Fruit fly (Drosophila melanogaster) whole organism, pupa: ENCODE measurements around the gene CG34299.

Experiments used
- CG10348 ChIP-seq: fragments of 200-800 bp; sonication (Bioruptor generic); IDR thresholded peaks from 2 replicates; pipeline ENCODE4 v1.3.6; 2022; ENCODE audit warnings: missing biosample characterization, missing genetic modification characterization
- CG12605 ChIP-seq: fragments of 200-800 bp; sonication (Bioruptor generic); IDR thresholded peaks from 2 replicates; pipeline ENCODE4 v1.3.6; 2022; ENCODE audit warnings: missing biosample characterization, missing genetic modification characterization
- CG13204 ChIP-seq: fragments of 200-800 bp; sonication (Bioruptor generic); optimal IDR thresholded peaks from 2 replicates; lab custom pipeline; 2018; ENCODE audit warnings: missing biosample characterization, mild to moderate bottlenecking, missing genetic modification characterization, moderate library complexity
- CG14655 ChIP-seq: fragments of 200-800 bp; sonication (Bioruptor generic); optimal IDR thresholded peaks from 3 replicates; lab custom pipeline; 2017; ENCODE audit warnings: mild to moderate bottlenecking, missing biosample characterization, missing genetic modification reagents, missing genetic modification characterization
- CG15710 ChIP-seq: fragments of 200-800 bp; sonication (Bioruptor generic); optimal IDR thresholded peaks from 2 replicates; lab custom pipeline; 2018; ENCODE audit warnings: missing biosample characterization, mild to moderate bottlenecking, missing genetic modification characterization, moderate library complexity
- CG17806 ChIP-seq: fragments of 200-800 bp; sonication (Bioruptor generic); optimal IDR thresholded peaks from 2 replicates; lab custom pipeline; 2018; ENCODE audit warnings: missing biosample characterization, mild to moderate bottlenecking, missing genetic modification characterization, moderate library complexity
- CG32121 ChIP-seq: fragments of 200-800 bp; sonication (Bioruptor generic); IDR thresholded peaks from 2 replicates; pipeline ENCODE4 v1.3.6; 2022; ENCODE audit warnings: missing biosample characterization, missing genetic modification characterization
- CG34367 ChIP-seq: fragments of 200-800 bp; sonication (Bioruptor generic); optimal IDR thresholded peaks from 2 replicates; lab custom pipeline; 2018; ENCODE audit warnings: missing biosample characterization, mild to moderate bottlenecking, missing genetic modification characterization
- CG4496 ChIP-seq: fragments of 200-800 bp; sonication (Bioruptor generic); IDR thresholded peaks from 3 replicates; pipeline ENCODE4 v1.3.6; 2022; ENCODE audit warnings: missing biosample characterization, missing genetic modification characterization
- CG8159 ChIP-seq: fragments of 200-800 bp; sonication (Bioruptor generic); optimal IDR thresholded peaks from 3 replicates; lab custom pipeline; 2018; ENCODE audit warnings: missing biosample characterization, mild to moderate bottlenecking, missing genetic modification characterization, moderate library complexity
- CG8301 ChIP-seq: fragments of 200-800 bp; sonication (Bioruptor generic); optimal IDR thresholded peaks from 2 replicates; lab custom pipeline; 2018; ENCODE audit warnings: missing biosample characterization, mild to moderate bottlenecking, missing genetic modification characterization
- CG9948 ChIP-seq: fragments of 200-800 bp; sonication (Bioruptor generic); optimal IDR thresholded peaks from 2 replicates; lab custom pipeline; 2018; ENCODE audit warnings: missing biosample characterization, mild to moderate bottlenecking, missing genetic modification characterization, moderate library complexity
- D1 ChIP-seq: fragments of 200-800 bp; sonication (Bioruptor generic); optimal IDR thresholded peaks from 2 replicates; lab custom pipeline; 2018; ENCODE audit warnings: missing biosample characterization, mild to moderate bottlenecking, missing genetic modification characterization, moderate library complexity
- EcR ChIP-seq: fragments of 200-800 bp; sonication (Bioruptor generic); optimal IDR thresholded peaks from 3 replicates; lab custom pipeline; 2019; ENCODE audit warnings: missing biosample characterization, missing genetic modification characterization, mild to moderate bottlenecking, moderate library complexity, missing genetic modification reagents
- Ets98B ChIP-seq: fragments of 200-800 bp; sonication (Bioruptor generic); IDR thresholded peaks from 2 replicates; pipeline ENCODE4 v1.3.6; 2022; ENCODE audit warnings: missing biosample characterization, missing genetic modification characterization
- Pif1A ChIP-seq: fragments of 200-800 bp; sonication (Bioruptor generic); optimal IDR thresholded peaks from 3 replicates; lab custom pipeline; 2016; ENCODE audit warnings: missing biosample characterization, missing genetic modification characterization
- Pif1B ChIP-seq: fragments of 200-800 bp; sonication (Bioruptor generic); optimal IDR thresholded peaks from 3 replicates; lab custom pipeline; 2016; ENCODE audit warnings: missing biosample characterization, missing genetic modification characterization
- Snoo ChIP-seq: fragments of 200-800 bp; sonication (Bioruptor generic); optimal IDR thresholded peaks from 3 replicates; lab custom pipeline; 2017; ENCODE audit warnings: missing biosample characterization, mild to moderate bottlenecking, missing genetic modification characterization, inconsistent platforms
- fd96Ca ChIP-seq: fragments of 200-800 bp; sonication (Bioruptor generic); IDR thresholded peaks from 3 replicates; pipeline ENCODE4 v1.3.6; 2022; ENCODE audit warnings: missing biosample characterization, missing genetic modification characterization
- gl ChIP-seq: fragments of 200-800 bp; sonication (Bioruptor generic); optimal IDR thresholded peaks from 2 replicates; lab custom pipeline; 2018; ENCODE audit warnings: missing biosample characterization, mild to moderate bottlenecking, missing genetic modification characterization
- rn ChIP-seq: fragments of 200-800 bp; sonication (Bioruptor generic); IDR thresholded peaks from 2 replicates; pipeline ENCODE4 v1.3.6; 2022; ENCODE audit warnings: missing biosample characterization, missing genetic modification characterization

CG34299 gene

DNA sequence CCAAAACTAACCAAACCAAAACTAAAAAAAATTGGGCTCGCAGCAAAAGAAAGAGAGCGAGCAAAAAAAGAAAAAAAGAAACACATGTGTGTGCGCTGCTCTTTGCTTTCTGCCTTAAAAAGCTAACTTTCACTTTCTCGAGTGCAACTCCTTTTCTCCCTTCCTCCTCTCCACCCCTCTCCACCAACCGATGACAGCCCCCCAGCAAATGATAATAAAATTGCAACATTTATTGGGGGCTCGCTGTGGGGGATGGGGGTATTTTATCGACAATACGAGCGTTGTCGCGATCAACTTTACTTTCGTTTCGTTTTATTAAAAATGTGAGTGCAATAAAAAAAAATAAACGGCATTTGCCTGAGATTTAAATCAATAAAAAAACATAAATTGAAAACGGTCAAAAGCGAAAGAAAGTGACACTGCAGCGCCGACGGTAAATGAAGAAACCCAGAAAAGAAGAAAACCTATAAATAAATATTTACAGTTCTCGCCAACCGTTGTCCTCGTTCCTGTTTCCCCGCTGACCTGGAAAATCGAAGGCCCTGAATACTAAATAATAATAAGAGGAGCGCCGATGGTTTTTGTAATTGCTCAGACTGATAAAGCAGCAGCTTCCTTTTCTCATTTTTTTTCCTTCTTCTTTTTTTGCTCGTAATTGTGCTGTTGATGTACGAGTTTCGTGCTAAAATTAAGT, 39.1 kb downstream of the CG34299 start:
- TF ChIP-seq rn (GFP tag; lab: Robert Waterston, UW) = no peak
- TF ChIP-seq fd96Ca = no peak
- no peak for TF ChIP-seq CG9948 (tag; lab: Kevin White, UChicago)
- TF ChIP-seq CG17806 (tag; lab: Kevin White, UChicago) = no peak
- no peak for TF ChIP-seq CG10348 (GFP tag; lab: Robert Waterston, UW)
- TF ChIP-seq CG8159 (tag; lab: Kevin White, UChicago) = no peak
- no peak for TF ChIP-seq CG14655 (GFP tag; lab: Kevin White, UChicago)
- no peak for TF ChIP-seq Ets98B (GFP tag; lab: Robert Waterston, UW)
- no peak for TF ChIP-seq EcR (GFP tag; lab: Kevin White, UChicago)
- TF ChIP-seq D1 (tag; lab: Kevin White, UChicago) = no peak
- no peak for TF ChIP-seq Snoo (tag; lab: Kevin White, UChicago)
- TF ChIP-seq CG8301 = no peak
- no peak for TF ChIP-seq CG34367
- no peak for TF ChIP-seq gl (tag; lab: Kevin White, UChicago)
- no peak for TF ChIP-seq CG32121 (GFP tag; lab: Robert Waterston, UW)
- TF ChIP-seq Pif1B (GFP tag; lab: Kevin White, UChicago) = no peak
- TF ChIP-seq, all 21 proteins: peak for 0

DNA sequence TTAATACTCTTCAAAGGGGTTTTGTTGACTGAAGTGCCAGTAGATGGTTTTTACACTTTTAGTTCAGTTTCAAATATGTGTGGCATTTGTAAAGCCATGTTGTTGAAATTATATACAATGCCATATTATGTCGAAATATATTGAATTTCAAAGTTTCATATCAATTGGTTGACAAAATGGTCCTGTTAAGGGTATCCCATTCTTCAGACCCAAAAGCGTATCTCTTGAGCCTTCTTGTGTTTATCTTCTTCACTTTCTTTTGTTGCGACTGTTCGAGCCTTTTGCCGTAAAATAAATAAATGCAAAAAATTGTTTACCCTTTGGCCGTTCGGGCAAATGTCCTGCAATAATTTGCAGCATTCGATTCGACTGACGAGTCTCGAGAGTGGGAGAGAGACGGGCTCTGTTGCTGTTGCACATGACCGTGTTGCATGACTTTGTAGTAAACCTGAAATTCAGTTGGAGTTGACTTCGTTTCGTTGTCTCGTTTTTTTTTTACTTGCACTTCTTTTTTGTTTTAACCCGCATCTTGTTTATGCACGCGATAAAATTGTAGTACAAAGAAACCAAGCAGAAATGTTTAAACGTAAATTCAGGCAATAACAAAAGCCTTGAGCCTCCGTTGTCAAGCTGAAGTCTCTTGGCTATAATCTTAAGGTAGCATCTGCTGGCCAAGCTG, 39.8 kb downstream of the CG34299 start:
- TF ChIP-seq CG12605 (GFP tag; lab: Robert Waterston, UW) (0 out of 2 replicates have a peak, but pooled peaks have one; percentile 13), CG13204 (GFP tag; lab: Kevin White, UChicago) (peak; percentile 52), fd96Ca (no peak), EcR (GFP tag; lab: Kevin White, UChicago) (peak; percentile 78), rn (GFP tag; lab: Robert Waterston, UW) (no peak), CG34367 (peak; percentile 17), CG8159 (tag; lab: Kevin White, UChicago) (peak; percentile 41), CG17806 (tag; lab: Kevin White, UChicago) (peak; percentile 33), gl (tag; lab: Kevin White, UChicago) (peak; percentile 50), Ets98B (GFP tag; lab: Robert Waterston, UW) (no peak), CG15710 (tag; lab: Kevin White, UChicago) (peak; percentile 16), CG9948 (tag; lab: Kevin White, UChicago) (no peak)
- TF ChIP-seq, all 21 proteins: peak for 8

DNA sequence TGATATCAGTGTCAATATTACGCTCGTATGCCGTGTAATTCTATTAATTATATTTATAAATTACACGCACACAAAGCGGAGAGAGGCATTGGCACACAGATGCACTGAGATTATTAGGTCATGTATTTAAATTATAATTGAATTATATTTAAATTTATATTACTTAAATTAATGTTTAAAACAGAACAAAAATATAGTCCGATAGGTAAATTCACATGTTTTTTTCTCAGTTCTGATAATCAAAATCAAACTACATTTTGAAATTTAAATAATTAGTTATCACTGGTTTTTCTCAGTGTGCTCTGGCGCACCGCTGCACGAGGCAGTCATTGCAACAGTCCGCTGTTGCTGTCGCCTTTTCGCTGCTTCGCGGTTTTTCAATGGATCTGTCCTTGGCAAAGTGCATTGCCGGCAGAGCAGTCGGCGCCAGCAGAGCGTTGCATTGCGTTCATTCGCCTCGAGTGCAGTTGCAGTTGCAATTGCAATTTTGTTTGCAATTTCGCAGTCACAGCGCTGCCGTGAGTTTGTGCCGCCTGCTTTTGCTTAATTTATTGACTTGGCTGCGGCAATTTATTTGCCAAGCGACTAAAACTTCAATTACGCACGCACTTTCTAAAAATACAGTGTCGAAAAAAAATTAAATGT, 44.2 kb downstream of the CG34299 start:
- peak; percentile 86 for TF ChIP-seq rn (GFP tag; lab: Robert Waterston, UW)
- peak; percentile 97 for TF ChIP-seq CG8159 (tag; lab: Kevin White, UChicago)
- peak; percentile 7; the same call in 1 of the 2 replicates for TF ChIP-seq CG10348 (GFP tag; lab: Robert Waterston, UW)
- peak; percentile 95 for TF ChIP-seq CG32121 (GFP tag; lab: Robert Waterston, UW)
- TF ChIP-seq CG14655 (GFP tag; lab: Kevin White, UChicago) = peak; percentile 94
- peak; percentile 83 for TF ChIP-seq Pif1A (GFP tag; lab: Kevin White, UChicago)
- TF ChIP-seq CG9948 (tag; lab: Kevin White, UChicago) = peak; percentile 93
- TF ChIP-seq CG34367 = peak; percentile 92
- TF ChIP-seq D1 (tag; lab: Kevin White, UChicago) = peak; percentile 93
- TF ChIP-seq Snoo (tag; lab: Kevin White, UChicago) = peak; percentile 74
- peak; percentile 94 for TF ChIP-seq fd96Ca
- TF ChIP-seq CG15710 (tag; lab: Kevin White, UChicago) = peak; percentile 97
- TF ChIP-seq CG12605 (GFP tag; lab: Robert Waterston, UW) = peak; percentile 96
- peak; percentile 97 for TF ChIP-seq EcR (GFP tag; lab: Kevin White, UChicago)
- peak; percentile 92 for TF ChIP-seq Pif1B (GFP tag; lab: Kevin White, UChicago)
- TF ChIP-seq CG8301 = peak; percentile 91
- peak; percentile 92 for TF ChIP-seq Ets98B (GFP tag; lab: Robert Waterston, UW)
- TF ChIP-seq CG4496 (GFP tag; lab: Robert Waterston, UW) = peak; percentile 95
- peak; percentile 89 for TF ChIP-seq CG13204 (GFP tag; lab: Kevin White, UChicago)
- TF ChIP-seq gl (tag; lab: Kevin White, UChicago) = peak; percentile 84
- peak; percentile 94 for TF ChIP-seq CG17806 (tag; lab: Kevin White, UChicago)

DNA sequence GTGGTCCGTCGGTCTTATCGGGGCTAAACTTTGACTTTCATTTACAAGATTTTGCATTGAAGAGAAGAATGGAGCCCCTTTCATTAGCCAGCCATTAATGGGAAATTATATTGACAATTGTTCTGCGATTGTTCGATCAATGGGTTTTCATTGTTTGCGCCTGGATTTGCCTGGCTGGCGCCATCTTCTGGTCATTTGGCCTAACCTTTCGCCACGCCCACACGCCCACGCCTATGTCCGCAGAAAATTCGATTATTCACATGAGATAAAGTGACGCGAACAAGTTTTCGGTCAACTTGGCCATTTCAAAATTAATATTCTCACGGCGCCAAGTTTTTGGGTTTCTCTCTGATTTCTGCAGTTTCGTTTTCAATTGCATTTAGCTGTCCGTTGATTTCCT, 45.2 kb downstream of the CG34299 start:
- TF ChIP-seq rn (GFP tag; lab: Robert Waterston, UW) (no peak), CG13204 (GFP tag; lab: Kevin White, UChicago) (no peak), CG10348 (GFP tag; lab: Robert Waterston, UW) (no peak), CG15710 (tag; lab: Kevin White, UChicago) (no peak), Ets98B (GFP tag; lab: Robert Waterston, UW) (no peak), EcR (GFP tag; lab: Kevin White, UChicago) (no peak), CG12605 (GFP tag; lab: Robert Waterston, UW) (no peak), D1 (tag; lab: Kevin White, UChicago) (no peak), gl (tag; lab: Kevin White, UChicago) (no peak), Pif1A (GFP tag; lab: Kevin White, UChicago) (no peak), CG8301 (no peak), CG8159 (tag; lab: Kevin White, UChicago) (no peak), Snoo (tag; lab: Kevin White, UChicago) (no peak)
